Fruit fly (Drosophila melanogaster) whole organism, embryonic: ENCODE data around the gene Lsd-1.

Experiments
- CG11696 ChIP-seq: fragments of 200-800 bp; sonication (Bioruptor generic); IDR thresholded peaks from 2 replicates; pipeline ENCODE4 v1.3.6; 2022; ENCODE audit warnings: missing biosample characterization, missing genetic modification characterization
- CG12219 ChIP-seq: fragments of 200-800 bp; sonication (Bioruptor generic); optimal IDR thresholded peaks from 3 replicates; lab custom pipeline; 2018; ENCODE audit warnings: missing biosample characterization, mild to moderate bottlenecking, missing genetic modification characterization
- CG13296 ChIP-seq: fragments of 200-800 bp; sonication (Bioruptor generic); optimal IDR thresholded peaks from 3 replicates; lab custom pipeline; 2018; ENCODE audit warnings: missing biosample characterization, mild to moderate bottlenecking, missing genetic modification characterization
- CG14441 ChIP-seq: fragments of 200-800 bp; sonication (Bioruptor generic); IDR thresholded peaks from 2 replicates; pipeline ENCODE4 v1.3.6; 2022; ENCODE audit warnings: missing biosample characterization, missing genetic modification characterization
- CG16813 ChIP-seq: fragments of 200-800 bp; sonication (Bioruptor generic); IDR thresholded peaks from 3 replicates; pipeline ENCODE4 v1.3.6; 2022; ENCODE audit warnings: missing biosample characterization, missing genetic modification characterization; ENCODE audit not compliant: partially characterized antibody
- CG16815 ChIP-seq: fragments of 200-800 bp; sonication (Bioruptor generic); optimal IDR thresholded peaks from 3 replicates; lab custom pipeline; 2017; ENCODE audit warnings: missing biosample characterization, mild to moderate bottlenecking, missing genetic modification characterization
- CG18011 ChIP-seq: fragments of 200-800 bp; sonication (Bioruptor generic); optimal IDR thresholded peaks from 2 replicates; lab custom pipeline; 2017; ENCODE audit warnings: missing biosample characterization, missing genetic modification characterization, mild to moderate bottlenecking, moderate library complexity, missing genotype
- CG18476 ChIP-seq: fragments of 200-800 bp; sonication (Bioruptor generic); optimal IDR thresholded peaks from 2 replicates; lab custom pipeline; 2016; ENCODE audit warnings: missing biosample characterization, mild to moderate bottlenecking, missing genetic modification characterization
- CG31441 ChIP-seq: fragments of 200-800 bp; sonication (Bioruptor generic); IDR thresholded peaks from 2 replicates; pipeline ENCODE4 v1.3.6; 2022; ENCODE audit warnings: missing biosample characterization, missing genetic modification characterization
- CG4820 ChIP-seq: fragments of 200-800 bp; sonication (Bioruptor generic); optimal IDR thresholded peaks from 3 replicates; lab custom pipeline; 2016; ENCODE audit warnings: missing biosample characterization, missing genetic modification characterization
- CG7372 ChIP-seq: fragments of 200-800 bp; sonication (Bioruptor generic); IDR thresholded peaks from 2 replicates; pipeline ENCODE4 v1.3.6; 2022; ENCODE audit warnings: missing biosample characterization, missing genetic modification characterization
- CG7839 ChIP-seq: fragments of 200-800 bp; sonication (Bioruptor generic); optimal IDR thresholded peaks from 3 replicates; lab custom pipeline; 2018; ENCODE audit warnings: missing biosample characterization, mild to moderate bottlenecking, missing genetic modification characterization, moderate library complexity
- CHES-1-like ChIP-seq: fragments of 200-800 bp; sonication (Bioruptor generic); optimal IDR thresholded peaks from 2 replicates; lab custom pipeline; 2016; ENCODE audit warnings: missing biosample characterization, missing genetic modification characterization
- Camta ChIP-seq: fragments of 200-800 bp; sonication (Bioruptor generic); optimal IDR thresholded peaks from 2 replicates; lab custom pipeline; 2016; ENCODE audit warnings: missing biosample characterization, missing genetic modification characterization
- Dad ChIP-seq: fragments of 200-800 bp; sonication (Bioruptor generic); optimal IDR thresholded peaks from 3 replicates; lab custom pipeline; 2016; ENCODE audit warnings: missing biosample characterization, missing genetic modification characterization
- Dbx ChIP-seq: fragments of 200-800 bp; sonication (Bioruptor generic); IDR thresholded peaks from 3 replicates; pipeline ENCODE4 v1.3.6; 2022; ENCODE audit warnings: missing biosample characterization, missing genetic modification characterization
- Dp ChIP-seq: fragments of 200-800 bp; sonication (Bioruptor generic); optimal IDR thresholded peaks from 2 replicates; lab custom pipeline; 2018; ENCODE audit warnings: missing biosample characterization, mild to moderate bottlenecking, missing genetic modification characterization, moderate library complexity
- GATAe ChIP-seq: fragments of 200-800 bp; sonication (Bioruptor generic); conservative IDR thresholded peaks from 2 replicates; pipeline ENCODE4 v1.3.6; 2022; ENCODE audit warnings: missing biosample characterization, missing genetic modification characterization
- HLH3B ChIP-seq: fragments of 200-800 bp; sonication (Bioruptor generic); IDR thresholded peaks from 2 replicates; pipeline ENCODE4 v1.3.6; 2022; ENCODE audit warnings: missing biosample characterization, missing genetic modification characterization
- Hmx ChIP-seq: fragments of 200-800 bp; sonication (Bioruptor generic); optimal IDR thresholded peaks from 2 replicates; lab custom pipeline; 2016; ENCODE audit warnings: missing biosample characterization, missing genetic modification characterization
- Hr3 ChIP-seq: fragments of 200-800 bp; sonication (Bioruptor generic); optimal IDR thresholded peaks from 3 replicates; lab custom pipeline; 2016; ENCODE audit warnings: missing biosample characterization, missing genetic modification characterization
- Lpt ChIP-seq: fragments of >200 bp; optimal IDR thresholded peaks from 2 replicates; lab custom pipeline; 2018; ENCODE audit warnings: missing biosample characterization, missing genetic modification characterization
- Med ChIP-seq: fragments of 200-800 bp; sonication (Bioruptor generic); peaks from one replicate; lab custom pipeline; 2016; ENCODE audit warnings: missing biosample characterization, missing genetic modification characterization, mild to moderate bottlenecking, inconsistent platforms, moderate library complexity
- Ptx1 ChIP-seq: fragments of 200-800 bp; sonication (Bioruptor generic); IDR thresholded peaks from 2 replicates; pipeline ENCODE4 v1.3.6; 2022; ENCODE audit warnings: missing biosample characterization, missing genetic modification characterization
- Six4 ChIP-seq: fragments of 200-800 bp; sonication (Bioruptor generic); optimal IDR thresholded peaks from 2 replicates; lab custom pipeline; 2016; ENCODE audit warnings: missing biosample characterization, missing genetic modification characterization
- ap ChIP-seq: fragments of 200-800 bp; sonication (Bioruptor generic); IDR thresholded peaks from 2 replicates; pipeline ENCODE4 v1.3.6; 2022; ENCODE audit warnings: missing biosample characterization, missing genetic modification characterization
- ato ChIP-seq: fragments of 200-800 bp; sonication (Bioruptor generic); IDR thresholded peaks from 2 replicates; pipeline ENCODE4 v1.3.6; 2022; ENCODE audit warnings: missing biosample characterization, missing genetic modification characterization; ENCODE audit not compliant: partially characterized antibody
- bab2 ChIP-seq: fragments of 200-800 bp; sonication (Bioruptor generic); optimal IDR thresholded peaks from 2 replicates; lab custom pipeline; 2016; ENCODE audit warnings: missing biosample characterization, missing genetic modification characterization
- bowl ChIP-seq: fragments of 200-800 bp; sonication (Bioruptor generic); IDR thresholded peaks from 2 replicates; pipeline ENCODE4 v1.3.6; 2022; ENCODE audit warnings: missing biosample characterization, missing genetic modification characterization
- ci ChIP-seq: fragments of 200-800 bp; sonication (Bioruptor generic); IDR thresholded peaks from 3 replicates; pipeline ENCODE4 v1.3.6; 2022; ENCODE audit warnings: missing biosample characterization, missing genetic modification characterization
- dmrt11E ChIP-seq: fragments of 200-800 bp; sonication (Bioruptor generic); optimal IDR thresholded peaks from 3 replicates; lab custom pipeline; 2018; ENCODE audit warnings: missing biosample characterization, mild to moderate bottlenecking, missing genetic modification characterization, moderate library complexity
- fd3F ChIP-seq: fragments of 200-800 bp; sonication (Bioruptor generic); optimal IDR thresholded peaks from 2 replicates; lab custom pipeline; 2018; ENCODE audit warnings: missing biosample characterization, mild to moderate bottlenecking, missing genetic modification characterization, moderate library complexity
- fd64A ChIP-seq: fragments of 200-800 bp; sonication (Bioruptor generic); optimal IDR thresholded peaks from 3 replicates; lab custom pipeline; 2018; ENCODE audit warnings: missing biosample characterization, mild to moderate bottlenecking, missing genetic modification characterization
- gcm2 ChIP-seq: fragments of 200-800 bp; sonication (Bioruptor generic); optimal IDR thresholded peaks from 2 replicates; lab custom pipeline; 2016; ENCODE audit warnings: missing biosample characterization, missing genetic modification characterization
- gfzf ChIP-seq: fragments of 200-800 bp; sonication (Bioruptor generic); optimal IDR thresholded peaks from 2 replicates; lab custom pipeline; 2016; ENCODE audit warnings: missing biosample characterization, mild to moderate bottlenecking, missing genetic modification characterization, moderate library complexity
- hb ChIP-seq: fragments of 200-800 bp; sonication (Bioruptor generic); IDR thresholded peaks from 3 replicates; pipeline ENCODE4 v1.3.6; 2022; ENCODE audit warnings: missing biosample characterization, missing genetic modification characterization; ENCODE audit not compliant: partially characterized antibody
- hth ChIP-seq: fragments of >200 bp; optimal IDR thresholded peaks from 2 replicates; lab custom pipeline; 2017; ENCODE audit warnings: inconsistent platforms
- inv ChIP-seq: fragments of 200-800 bp; sonication (Bioruptor generic); IDR thresholded peaks from 2 replicates; pipeline ENCODE4 v1.3.6; 2022; ENCODE audit warnings: missing biosample characterization, missing genetic modification characterization; ENCODE audit not compliant: partially characterized antibody
- lmd ChIP-seq: fragments of 200-800 bp; sonication (Bioruptor generic); IDR thresholded peaks from 2 replicates; pipeline ENCODE4 v1.3.6; 2022; ENCODE audit warnings: missing biosample characterization, missing genetic modification characterization
- lov ChIP-seq, 2 experiments: fragments of 200-800 bp in 1 of 2; fragments of >200 bp in 1 of 2; sonication (Bioruptor generic) in 1 of 2; IDR thresholded peaks in 1 of 2; optimal IDR thresholded peaks in 1 of 2; 2 replicates in 1 of 2; 3 replicates in 1 of 2; pipeline versions ENCODE4 v1.3.6 to Lab custom; 2017 to 2022; ENCODE audit warnings: missing biosample characterization in 1 of 2, missing genetic modification characterization in 1 of 2
- mld ChIP-seq: fragments of 200-800 bp; sonication (Bioruptor generic); IDR thresholded peaks from 3 replicates; pipeline ENCODE4 v1.3.6; 2022; ENCODE audit warnings: missing biosample characterization, missing genetic modification characterization; ENCODE audit not compliant: partially characterized antibody
- odd ChIP-seq: fragments of 200-800 bp; sonication (Bioruptor generic); optimal IDR thresholded peaks from 2 replicates; lab custom pipeline; 2017; ENCODE audit warnings: missing biosample characterization, mild to moderate bottlenecking, missing genetic modification characterization
- pan ChIP-seq, 4 experiments: fragments of >200 bp in 3 of 4; fragments of 200-800 bp in 1 of 4; sonication (Bioruptor generic) in 1 of 4; optimal IDR thresholded peaks in 3 of 4; IDR thresholded peaks in 1 of 4; 2 replicates each; pipeline versions ENCODE4 v1.3.6 to Lab custom; 2017 to 2022; ENCODE audit warnings: missing biosample characterization in 2 of 4, missing genetic modification characterization in 2 of 4, mixed read lengths in 1 of 4
- peb ChIP-seq: fragments of 200-800 bp; sonication (Bioruptor generic); IDR thresholded peaks from 2 replicates; pipeline ENCODE4 v1.3.6; 2022; ENCODE audit warnings: missing biosample characterization, missing genetic modification characterization
- prd ChIP-seq, 3 experiments: fragments of >200 bp in 2 of 3; fragments of 200-800 bp in 1 of 3; sonication (Bioruptor generic) in 1 of 3; optimal IDR thresholded peaks in 2 of 3; IDR thresholded peaks in 1 of 3; 2 replicates in 2 of 3; 3 replicates in 1 of 3; pipeline versions ENCODE4 v1.3.6 to Lab custom; 2017 to 2022; ENCODE audit warnings: missing biosample characterization in 1 of 3, missing genetic modification characterization in 1 of 3
- run ChIP-seq: fragments of 200-800 bp; sonication (Bioruptor generic); optimal IDR thresholded peaks from 3 replicates; lab custom pipeline; 2018; ENCODE audit warnings: missing biosample characterization, mild to moderate bottlenecking, missing genetic modification characterization
- tna ChIP-seq: fragments of 200-800 bp; sonication (Bioruptor generic); IDR thresholded peaks from 2 replicates; pipeline ENCODE4 v1.3.6; 2022; ENCODE audit warnings: missing biosample characterization, missing genetic modification characterization; ENCODE audit not compliant: partially characterized antibody
- trem ChIP-seq: fragments of 200-800 bp; optimal IDR thresholded peaks from 3 replicates; lab custom pipeline; 2019; ENCODE audit warnings: missing biosample characterization, mild to moderate bottlenecking, missing genetic modification characterization, moderate library complexity

Gene Lsd-1

dm6 chr3R:23722680-23723372 is 40.8 kb upstream of the Lsd-1 start, which contains the start of gene CG10365 (continued):
- TF ChIP-seq CG7839 (tag; lab: Kevin White, UChicago), result peak; percentile 96
- TF ChIP-seq CG31441, result peak; percentile 93
- TF ChIP-seq CG16815 (GFP tag; lab: Kevin White, UChicago), result peak; percentile 45
- TF ChIP-seq gfzf, result no peak
- TF ChIP-seq ci (GFP tag; lab: Robert Waterston, UW), result peak; percentile 61; the same call in 1 of the 3 replicates
- peak; percentile 67; the same call in 1 of the 2 replicates for TF ChIP-seq bowl (GFP tag; lab: Robert Waterston, UW)
- no peak for TF ChIP-seq fd64A (GFP tag; lab: Kevin White, UChicago)
- TF ChIP-seq fd3F (GFP tag; lab: Kevin White, UChicago), result peak; percentile 90
- peak; percentile 87 for TF ChIP-seq HLH3B (GFP tag; lab: Robert Waterston, UW)
- TF ChIP-seq Ptx1, result peak; percentile 92
- peak; percentile 34 for TF ChIP-seq CG18011
- no peak for TF ChIP-seq pan (optimal IDR thresholded peaks at IDR 0.05; lab: Kevin White, UChicago)
- TF ChIP-seq pan (GFP tag; optimal IDR thresholded peaks at IDR 0.05 in 1 of 2, IDR thresholded peaks at IDR 0.05 in 1 of 2), result peak in 1 of 2 experiments; percentile 93
- peak; percentile 85 for TF ChIP-seq lmd
- peak; percentile 49 for TF ChIP-seq CG4820 (GFP tag; lab: Kevin White, UChicago)
- no peak for TF ChIP-seq Hmx (GFP tag; lab: Kevin White, UChicago)
- TF ChIP-seq CG7372 (GFP tag; lab: Robert Waterston, UW), result peak; percentile 56; the same call in 1 of the 2 replicates
- TF ChIP-seq Dbx, result peak; percentile 85
- TF ChIP-seq CHES-1-like (GFP tag; lab: Kevin White, UChicago), result no peak
- no peak; the same call in 1 of the 2 replicates for TF ChIP-seq tna (GFP tag; lab: Robert Waterston, UW)
- peak; percentile 24; the same call in 1 of the 2 replicates for TF ChIP-seq peb (GFP tag; lab: Robert Waterston, UW)
- no peak for TF ChIP-seq ato (GFP tag; lab: Robert Waterston, UW)
- TF ChIP-seq CG11696 (GFP tag; lab: Robert Waterston, UW), result peak; percentile 70
- TF ChIP-seq CG13296 (GFP tag; lab: Kevin White, UChicago), result peak; percentile 91
- TF ChIP-seq Six4 (GFP tag; lab: Kevin White, UChicago), result peak; percentile 49
- peak; percentile 76 for TF ChIP-seq odd
- TF ChIP-seq prd (optimal IDR thresholded peaks at IDR 0.05; lab: Kevin White, UChicago), result no peak
- peak; percentile 77 for TF ChIP-seq prd (GFP tag; IDR thresholded peaks at IDR 0.05; lab: Robert Waterston, UW)
- TF ChIP-seq Lpt (GFP tag; lab: Kevin White, UChicago), result no peak
- TF ChIP-seq lov (optimal IDR thresholded peaks at IDR 0.05; lab: Kevin White, UChicago), result no peak
- TF ChIP-seq lov (GFP tag; IDR thresholded peaks at IDR 0.05; lab: Robert Waterston, UW), result no peak
- TF ChIP-seq Camta, result peak; percentile 17
- TF ChIP-seq inv, result no peak
- TF ChIP-seq bab2 (GFP tag; lab: Kevin White, UChicago), result peak; percentile 21
- peak; percentile 45 for TF ChIP-seq trem (tag; lab: Kevin White, UChicago)
- TF ChIP-seq CG14441, result peak; percentile 83
- TF ChIP-seq Dp (GFP tag; lab: Kevin White, UChicago), result no peak
- TF ChIP-seq GATAe, result peak; percentile 30; the same call in 1 of the 2 replicates
- no peak for TF ChIP-seq CG16813
- peak; percentile 59 for TF ChIP-seq CG12219
- TF ChIP-seq hth (lab: Kevin White, UChicago), result no peak
- peak; percentile 76 for TF ChIP-seq Med (GFP tag; lab: Kevin White, UChicago)
- peak; percentile 81 for TF ChIP-seq ap
- TF ChIP-seq CG18476 (GFP tag; lab: Kevin White, UChicago), result peak; percentile 58
- TF ChIP-seq run, result peak; percentile 79
- no peak for TF ChIP-seq Dad (GFP tag; lab: Kevin White, UChicago)
- TF ChIP-seq dmrt11E, result peak; percentile 26
- no peak for TF ChIP-seq hb (GFP tag; lab: Robert Waterston, UW)
- TF ChIP-seq mld (GFP tag; lab: Robert Waterston, UW), result no peak
- no peak for TF ChIP-seq gcm2 (GFP tag; lab: Kevin White, UChicago)
- peak; percentile 84 for TF ChIP-seq Hr3 (GFP tag; lab: Kevin White, UChicago)
